Fruit fly (Drosophila melanogaster): ENCODE measurements around the gene CG31848.

DNA sequence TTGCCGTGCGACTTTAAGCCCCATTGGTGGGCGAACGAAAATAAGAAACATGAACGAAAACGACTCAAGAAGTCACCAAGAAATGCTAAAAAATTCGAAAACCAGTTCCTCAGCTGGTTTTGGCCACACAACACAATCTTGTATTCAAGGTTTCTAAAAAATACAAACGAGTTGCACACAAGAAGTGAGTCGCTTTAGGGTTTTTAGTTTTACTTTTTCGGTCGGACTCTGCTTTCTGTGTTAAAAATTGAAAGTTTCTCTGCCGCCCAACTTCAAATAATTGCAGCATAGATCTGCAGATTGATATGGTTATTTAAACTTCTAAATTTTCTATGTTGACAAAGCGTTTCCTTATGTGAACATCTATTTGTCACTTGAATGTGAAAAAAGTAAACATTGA, 26.9 kb upstream of the CG31848 start, which contains the start of gene CG16824:
- TF ChIP-seq nau (GFP tag; optimal IDR thresholded peaks at IDR 0.05) (no peak), HLH3B (GFP tag; IDR thresholded peaks at IDR 0.05) (no peak), trh (GFP tag; optimal IDR thresholded peaks at IDR 0.05) (no peak), ham (GFP tag; IDR thresholded peaks at IDR 0.05) (no peak), pfk (GFP tag; optimal IDR thresholded peaks at IDR 0.05) (no peak), CG43689 (GFP tag; IDR thresholded peaks at IDR 0.05) (no peak), CG2678 (tag; optimal IDR thresholded peaks at IDR 0.05) (no peak), CG2199 (GFP tag; IDR thresholded peaks at IDR 0.05) (no peak), CG13287 (GFP tag; IDR thresholded peaks at IDR 0.05; ENCODE audit: partially characterized antibody) (no peak), CG10321 (GFP tag; IDR thresholded peaks at IDR 0.05) (no peak)
